Worm (Caenorhabditis elegans) whole organism, young adult: ENCODE measurements around the gene sre-2.

Experiments
- B0336.3 ChIP-seq: fragments of 200-800 bp; sonication (Bioruptor generic); IDR thresholded peaks from 2 replicates; pipeline ENCODE4 v1.3.6; 2022; ENCODE audit warnings: missing genetic modification characterization, missing compliant biosample characterization
- C06A6.2 ChIP-seq: fragments of 200-800 bp; sonication (Bioruptor generic); conservative IDR thresholded peaks from 2 replicates; pipeline ENCODE4 v1.3.6; 2022; ENCODE audit warnings: missing genetic modification characterization, missing compliant biosample characterization
- C17E4.6 ChIP-seq: fragments of 200-800 bp; sonication (Bioruptor generic); IDR thresholded peaks from 2 replicates; pipeline ENCODE4 v1.3.6; 2022; ENCODE audit warnings: missing genetic modification reagents, missing genetic modification characterization, missing compliant biosample characterization
- F23B12.7 ChIP-seq: sonication (generic microtip); optimal IDR thresholded peaks from 2 replicates; lab custom pipeline; 2017; ENCODE audit warnings: missing genetic modification characterization, mild to moderate bottlenecking, missing compliant biosample characterization, antibody characterized with exemption, moderate library complexity; ENCODE audit not compliant: insufficient read depth
- F33H1.4 ChIP-seq: fragments of 200-800 bp; sonication (Bioruptor generic); IDR thresholded peaks from 2 replicates; pipeline ENCODE4 v1.3.6; 2022; ENCODE audit warnings: missing genetic modification reagents, missing genetic modification characterization, missing compliant biosample characterization
- F39B2.1 ChIP-seq: fragments of 200-800 bp; sonication (Bioruptor generic); IDR thresholded peaks from 2 replicates; pipeline ENCODE4 v1.3.6; 2022; ENCODE audit warnings: missing genetic modification reagents, missing genetic modification characterization, missing compliant biosample characterization
- F57A8.1 ChIP-seq: fragments of 200-800 bp; sonication (Bioruptor generic); optimal IDR thresholded peaks from 2 replicates; lab custom pipeline; 2018; ENCODE audit warnings: mild to moderate bottlenecking, missing genetic modification characterization, moderate library complexity, missing compliant biosample characterization
- K12H6.12 ChIP-seq: fragments of 200-800 bp; sonication (Bioruptor generic); optimal IDR thresholded peaks from 2 replicates; lab custom pipeline; 2018; ENCODE audit warnings: mild to moderate bottlenecking, missing genetic modification characterization, missing compliant biosample characterization
- T26A5.8 ChIP-seq: sonication (generic microtip); optimal IDR thresholded peaks from 2 replicates; lab custom pipeline; 2016; ENCODE audit warnings: missing genetic modification characterization, missing compliant biosample characterization
- Y56A3A.18 ChIP-seq: fragments of 200-800 bp; sonication (Bioruptor generic); IDR thresholded peaks from 2 replicates; pipeline ENCODE4 v1.3.6; 2022; ENCODE audit warnings: missing genetic modification reagents, missing genetic modification characterization, missing compliant biosample characterization
- akir-1 ChIP-seq: fragments of 200-800 bp; sonication (Bioruptor generic); optimal IDR thresholded peaks from 2 replicates; lab custom pipeline; 2018; ENCODE audit warnings: mild to moderate bottlenecking, missing genetic modification characterization, moderate library complexity, missing compliant biosample characterization
- aptf-2 ChIP-seq: fragments of 200-800 bp; sonication (Bioruptor generic); conservative IDR thresholded peaks from 2 replicates; pipeline ENCODE4 v1.3.6; 2022; ENCODE audit warnings: missing genetic modification reagents, missing genetic modification characterization, missing compliant biosample characterization
- aptf-3 ChIP-seq: fragments of 200-800 bp; sonication (Bioruptor generic); IDR thresholded peaks from 2 replicates; pipeline ENCODE4 v1.3.6; 2022; ENCODE audit warnings: missing genetic modification characterization, missing compliant biosample characterization
- atf-7 ChIP-seq: sonication (generic microtip); optimal IDR thresholded peaks from 2 replicates; lab custom pipeline; 2017; ENCODE audit warnings: mild to moderate bottlenecking, missing genetic modification characterization, missing compliant biosample characterization
- athp-1 ChIP-seq: sonication (generic microtip); optimal IDR thresholded peaks from 2 replicates; lab custom pipeline; 2017; ENCODE audit warnings: mild to moderate bottlenecking, missing genetic modification characterization, missing compliant biosample characterization
- attf-5 ChIP-seq: fragments of 200-800 bp; sonication (Bioruptor generic); optimal IDR thresholded peaks from 2 replicates; lab custom pipeline; 2018; ENCODE audit warnings: mild to moderate bottlenecking, missing genetic modification characterization, missing compliant biosample characterization
- attf-6 ChIP-seq: fragments of 200-800 bp; sonication (Bioruptor generic); IDR thresholded peaks from 2 replicates; pipeline ENCODE4 v1.3.6; 2022; ENCODE audit warnings: missing genetic modification reagents, missing genetic modification characterization, missing compliant biosample characterization
- cebp-1 ChIP-seq, 2 experiments: fragments of 200-800 bp in 1 of 2; sonication (Bioruptor generic) in 1 of 2; sonication (generic microtip) in 1 of 2; IDR thresholded peaks in 1 of 2; optimal IDR thresholded peaks in 1 of 2; 2 replicates each; pipeline versions ENCODE4 v1.3.6 to Lab custom; 2017 to 2022; ENCODE audit warnings: missing compliant biosample characterization in 2 of 2, missing genetic modification characterization in 2 of 2, mild to moderate bottlenecking in 1 of 2, missing genetic modification reagents in 1 of 2, moderate library complexity in 1 of 2
- ceh-100 ChIP-seq: fragments of 200-800 bp; sonication (Bioruptor generic); IDR thresholded peaks from 2 replicates; pipeline ENCODE4 v1.3.6; 2022; ENCODE audit warnings: missing genetic modification reagents, missing genetic modification characterization, missing compliant biosample characterization
- ceh-27 ChIP-seq: fragments of 200-800 bp; sonication (Bioruptor generic); optimal IDR thresholded peaks from 2 replicates; lab custom pipeline; 2018; ENCODE audit warnings: mild to moderate bottlenecking, missing genetic modification characterization, moderate library complexity, missing compliant biosample characterization
- ceh-40 ChIP-seq: fragments of 200-800 bp; sonication (Bioruptor generic); IDR thresholded peaks from 2 replicates; pipeline ENCODE4 v1.3.6; 2022; ENCODE audit warnings: missing genetic modification characterization, missing compliant biosample characterization
- efl-1 ChIP-seq: fragments of 150-350 bp; optimal IDR thresholded peaks from 2 replicates; lab custom pipeline; 2014; ENCODE audit warnings: missing biosample characterization, missing genetic modification reagents, missing genetic modification characterization
- ekl-4 ChIP-seq: fragments of 200-800 bp; sonication (Bioruptor generic); IDR thresholded peaks from 2 replicates; pipeline ENCODE4 v1.3.6; 2022; ENCODE audit warnings: missing genetic modification reagents, missing genetic modification characterization, missing compliant biosample characterization
- ets-4 ChIP-seq: fragments of 200-800 bp; sonication (Bioruptor generic); optimal IDR thresholded peaks from 2 replicates; lab custom pipeline; 2018; ENCODE audit warnings: mild to moderate bottlenecking, missing genetic modification characterization, missing compliant biosample characterization
- hmg-1.2 ChIP-seq: fragments of 200-800 bp; sonication (Bioruptor generic); IDR thresholded peaks from 2 replicates; pipeline ENCODE4 v1.3.6; 2022; ENCODE audit warnings: missing genetic modification reagents, missing genetic modification characterization, missing compliant biosample characterization
- hsf-1 ChIP-seq: fragments of 200-800 bp; sonication (Bioruptor generic); IDR thresholded peaks from 2 replicates; pipeline ENCODE4 v1.3.6; 2022; ENCODE audit warnings: missing genetic modification reagents, missing genetic modification characterization, missing compliant biosample characterization
- lag-1 ChIP-seq: fragments of 200-800 bp; sonication (Bioruptor generic); IDR thresholded peaks from 2 replicates; pipeline ENCODE4 v1.3.6; 2022; ENCODE audit warnings: missing genetic modification reagents, missing genetic modification characterization, missing compliant biosample characterization
- let-526 ChIP-seq: fragments of 200-800 bp; sonication (Bioruptor generic); IDR thresholded peaks from 2 replicates; pipeline ENCODE4 v1.3.6; 2022; ENCODE audit warnings: missing genetic modification reagents, missing genetic modification characterization, missing compliant biosample characterization
- let-607 ChIP-seq, 2 experiments: fragments of 200-800 bp in 1 of 2; sonication (Bioruptor generic) in 1 of 2; sonication (generic microtip) in 1 of 2; optimal IDR thresholded peaks; 2 replicates each; lab custom pipeline; 2016 to 2018; ENCODE audit warnings: mild to moderate bottlenecking in 2 of 2, missing compliant biosample characterization in 2 of 2, missing genetic modification characterization in 2 of 2, moderate library complexity in 2 of 2, missing genotype in 1 of 2
- lin-54 ChIP-seq: fragments of 200-800 bp; sonication (Bioruptor generic); optimal IDR thresholded peaks from 2 replicates; lab custom pipeline; 2018; ENCODE audit warnings: mild to moderate bottlenecking, missing genetic modification characterization, missing compliant biosample characterization
- lir-1 ChIP-seq: fragments of 200-800 bp; sonication (Bioruptor generic); conservative IDR thresholded peaks from 2 replicates; pipeline ENCODE4 v1.3.6; 2022; ENCODE audit warnings: missing genetic modification reagents, missing genetic modification characterization, missing compliant biosample characterization
- lsy-27 ChIP-seq: sonication (generic microtip); optimal IDR thresholded peaks from 2 replicates; lab custom pipeline; 2017; ENCODE audit warnings: missing genetic modification characterization, mild to moderate bottlenecking, missing compliant biosample characterization, antibody characterized with exemption, missing genotype, borderline replicate concordance; ENCODE audit not compliant: insufficient read depth
- madf-3 ChIP-seq: fragments of 200-800 bp; sonication (Bioruptor generic); IDR thresholded peaks from 2 replicates; pipeline ENCODE4 v1.3.6; 2022; ENCODE audit warnings: missing genetic modification reagents, missing genetic modification characterization, missing compliant biosample characterization
- mxl-1 ChIP-seq: sonication (generic microtip); optimal IDR thresholded peaks from 2 replicates; lab custom pipeline; 2016; ENCODE audit warnings: missing genetic modification characterization, missing compliant biosample characterization
- nfyb-1 ChIP-seq: fragments of 200-800 bp; sonication (Bioruptor generic); IDR thresholded peaks from 2 replicates; pipeline ENCODE4 v1.3.6; 2022; ENCODE audit warnings: missing genetic modification reagents, missing genetic modification characterization, missing compliant biosample characterization
- nhr-27 ChIP-seq: fragments of 200-800 bp; sonication (Bioruptor generic); optimal IDR thresholded peaks from 2 replicates; lab custom pipeline; 2018; ENCODE audit warnings: mild to moderate bottlenecking, missing genetic modification characterization, moderate library complexity, missing compliant biosample characterization
- nhr-80 ChIP-seq: sonication (generic microtip); optimal IDR thresholded peaks from 2 replicates; lab custom pipeline; 2016; ENCODE audit warnings: missing genetic modification characterization, missing compliant biosample characterization
- rec-8 ChIP-seq, 2 experiments: sonication (generic microtip); optimal IDR thresholded peaks; 2 replicates each; lab custom pipeline; 2016; ENCODE audit warnings: mild to moderate bottlenecking in 2 of 2, missing genetic modification characterization in 2 of 2, missing genetic modification reagents in 2 of 2, missing genotype in 2 of 2, missing biosample characterization in 1 of 2, missing compliant biosample characterization in 1 of 2, moderate library complexity in 1 of 2
- rpc-1 ChIP-seq, 2 experiments: fragments of 150-350 bp in 1 of 2; sonication (generic microtip) in 1 of 2; optimal IDR thresholded peaks; 2 replicates each; lab custom pipeline; 2014 to 2018; ENCODE audit warnings: missing biosample characterization in 1 of 2, missing genetic modification characterization in 1 of 2, missing genetic modification reagents in 1 of 2, missing genotype in 1 of 2
- sdz-38 ChIP-seq: sonication (generic microtip); optimal IDR thresholded peaks from 2 replicates; lab custom pipeline; 2016; ENCODE audit warnings: missing genotype, missing genetic modification characterization, missing compliant biosample characterization
- somi-1 ChIP-seq: fragments of 200-800 bp; sonication (Bioruptor generic); optimal IDR thresholded peaks from 2 replicates; lab custom pipeline; 2018; ENCODE audit warnings: mild to moderate bottlenecking, missing genetic modification characterization, missing compliant biosample characterization
- tbp1 ChIP-seq: fragments of 200-800 bp; sonication (Bioruptor generic); optimal IDR thresholded peaks from 2 replicates; lab custom pipeline; 2018; ENCODE audit warnings: mild to moderate bottlenecking, missing genetic modification characterization, missing compliant biosample characterization
- xnd-1 ChIP-seq: sonication (generic microtip); optimal IDR thresholded peaks from 2 replicates; lab custom pipeline; 2016; ENCODE audit warnings: missing genotype, missing genetic modification reagents, missing genetic modification characterization, missing compliant biosample characterization
- zfh-2 ChIP-seq: fragments of 200-800 bp; sonication (Bioruptor generic); conservative IDR thresholded peaks from 2 replicates; pipeline ENCODE4 v1.3.6; 2022; ENCODE audit warnings: missing genetic modification reagents, missing genetic modification characterization, missing compliant biosample characterization
- ztf-26 ChIP-seq: sonication (generic microtip); optimal IDR thresholded peaks from 2 replicates; lab custom pipeline; 2017; ENCODE audit warnings: missing genetic modification characterization, missing compliant biosample characterization

Gene sre-2

DNA sequence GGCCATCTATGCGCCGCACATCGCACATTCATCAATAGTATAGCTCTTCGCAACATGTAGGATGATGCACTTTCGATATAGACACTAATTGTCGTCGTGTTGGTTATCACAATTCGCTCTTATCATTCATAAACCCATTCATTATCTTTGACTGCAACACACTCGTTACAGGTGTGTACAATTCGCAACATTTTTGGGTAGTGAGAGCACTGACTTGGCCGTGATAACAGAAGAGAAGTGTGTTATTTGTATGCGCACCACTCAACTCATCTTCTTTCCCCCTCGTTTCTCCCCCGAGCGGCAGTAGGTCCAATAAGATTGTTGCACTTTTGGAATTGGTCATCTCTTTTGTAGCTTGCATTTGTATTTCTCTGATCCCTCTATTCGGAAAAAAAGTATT is 25.3 kb upstream of the sre-2 start:
- TF ChIP-seq B0336.3 (GFP tag; lab: Robert Waterston, UW) (no peak), nfyb-1 (GFP tag; lab: Robert Waterston, UW) (0 out of 2 replicates have a peak, but pooled peaks have one; percentile 14), aptf-3 (GFP tag; lab: Robert Waterston, UW) (no peak), F39B2.1 (GFP tag; lab: Robert Waterston, UW) (no peak), C17E4.6 (no peak), ets-4 (GFP tag; lab: Kevin White, UChicago) (peak; percentile 73), attf-6 (no peak), lir-1 (GFP tag; lab: Robert Waterston, UW) (no peak), cebp-1 (GFP tag; IDR thresholded peaks at IDR 0.05; lab: Robert Waterston, UW) (no peak), cebp-1 (tag; optimal IDR thresholded peaks at IDR 0.05; lab: Kevin White, UChicago) (no peak), nhr-80 (tag; lab: Kevin White, UChicago) (peak; percentile 95), zfh-2 (GFP tag; lab: Robert Waterston, UW) (no peak), K12H6.12 (tag; lab: Kevin White, UChicago) (no peak), efl-1 (GFP tag; lab: Kevin White, UChicago) (no peak), lsy-27 (tag; lab: Kevin White, UChicago) (no peak), madf-3 (GFP tag; lab: Robert Waterston, UW) (no peak), nhr-27 (tag; lab: Kevin White, UChicago) (no peak), lin-54 (no peak), ztf-26 (tag; lab: Kevin White, UChicago) (no peak)
- TF ChIP-seq, all 124 proteins: peak for 3

- no peak for TF ChIP-seq Y56A3A.18 (GFP tag; lab: Robert Waterston, UW)
- no peak for TF ChIP-seq lag-1 (GFP tag; lab: Robert Waterston, UW)
- TF ChIP-seq hsf-1 (GFP tag; lab: Robert Waterston, UW), result no peak
- TF ChIP-seq ekl-4 (GFP tag; lab: Robert Waterston, UW), result no peak
- TF ChIP-seq mxl-1 (tag; lab: Kevin White, UChicago), result no peak
- TF ChIP-seq akir-1 (GFP tag; lab: Kevin White, UChicago), result no peak
- no peak for TF ChIP-seq F57A8.1 (GFP tag; lab: Kevin White, UChicago)
Measured at ce11 chrII:8126617-8127016, 24.7 kb upstream of the sre-2 start.

- TF ChIP-seq let-607 (tag; optimal IDR thresholded peaks at IDR 0.05; lab: Kevin White, UChicago), result peak; percentile 4 to 17
- peak; percentile 37; the same call in 1 of the 2 replicates for TF ChIP-seq ceh-100 (GFP tag; lab: Robert Waterston, UW)
- peak; percentile 21 for TF ChIP-seq ceh-27 (GFP tag; lab: Kevin White, UChicago)
- TF ChIP-seq T26A5.8 (tag; lab: Kevin White, UChicago), result no peak
- TF ChIP-seq athp-1 (tag; lab: Kevin White, UChicago), result no peak
- TF ChIP-seq let-526, result no peak
- no peak for TF ChIP-seq rec-8 (tag; optimal IDR thresholded peaks at IDR 0.05; lab: Kevin White, UChicago)
- no peak for TF ChIP-seq F23B12.7 (tag; lab: Kevin White, UChicago)
- peak; percentile 61; the same call in 1 of the 2 replicates for TF ChIP-seq hmg-1.2
- TF ChIP-seq ekl-4 (GFP tag; lab: Robert Waterston, UW), result no peak
- no peak for TF ChIP-seq ceh-40 (GFP tag; lab: Robert Waterston, UW)
- TF ChIP-seq cebp-1 (GFP tag; IDR thresholded peaks at IDR 0.05; lab: Robert Waterston, UW), result no peak
- peak; percentile 57 for TF ChIP-seq cebp-1 (tag; optimal IDR thresholded peaks at IDR 0.05; lab: Kevin White, UChicago)
- no peak for TF ChIP-seq C06A6.2 (GFP tag; lab: Robert Waterston, UW)
- TF ChIP-seq xnd-1 (tag; lab: Kevin White, UChicago), result no peak
- no peak for TF ChIP-seq atf-7 (tag; lab: Kevin White, UChicago)
- TF ChIP-seq tbp1, result peak; percentile 24
- TF ChIP-seq sdz-38, result no peak
- no peak for TF ChIP-seq rpc-1 (optimal IDR thresholded peaks at IDR 0.05; lab: Kevin White, UChicago)
- no peak for TF ChIP-seq rpc-1 (tag; optimal IDR thresholded peaks at IDR 0.05; lab: Kevin White, UChicago)
- no peak for TF ChIP-seq attf-5 (GFP tag; lab: Kevin White, UChicago)
- TF ChIP-seq F33H1.4, result no peak
- TF ChIP-seq K12H6.12 (tag; lab: Kevin White, UChicago), result peak; percentile 27
- no peak for TF ChIP-seq somi-1
- no peak for TF ChIP-seq aptf-2 (GFP tag; lab: Robert Waterston, UW)
Measured at ce11 chrII:8126132-8126531, 24.2 kb upstream of the sre-2 start.
